Fruit fly (Drosophila melanogaster): Measurements from ENCODE around the gene mgl.

dm6 chrX:9532453-9532852 is 32.5 kb upstream of the mgl start:
- TF ChIP-seq Dll (optimal IDR thresholded peaks at IDR 0.05) (no peak), usp (GFP tag; optimal IDR thresholded peaks at IDR 0.05) (no peak), psq (optimal IDR thresholded peaks at IDR 0.05) (no peak), pan (optimal IDR thresholded peaks at IDR 0.05) (no peak), EcR (GFP tag; optimal IDR thresholded peaks at IDR 0.05) (no peak)

Measured in whole organism.